Worm (Caenorhabditis elegans) whole organism, mixed stage, embryonic: ENCODE data around the gene fbxa-151.

Experiments
- nhr-237 ChIP-seq: fragments of 150-350 bp; optimal IDR thresholded peaks from 2 replicates; lab custom pipeline; 2014; ENCODE audit warnings: missing biosample characterization, missing genetic modification characterization
- nhr-76 ChIP-seq: sonication (generic microtip); optimal IDR thresholded peaks from 2 replicates; lab custom pipeline; 2017; ENCODE audit warnings: missing biosample characterization, missing genetic modification characterization
- snpc-4 ChIP-seq: fragments of 150-350 bp; optimal IDR thresholded peaks from 2 replicates; lab custom pipeline; 2014; ENCODE audit warnings: missing biosample characterization, missing genetic modification characterization
- unc-62 ChIP-seq: fragments of 150-350 bp; optimal IDR thresholded peaks from 2 replicates; lab custom pipeline; 2014; ENCODE audit warnings: missing biosample characterization, missing genetic modification reagents, missing genetic modification characterization

DNA sequence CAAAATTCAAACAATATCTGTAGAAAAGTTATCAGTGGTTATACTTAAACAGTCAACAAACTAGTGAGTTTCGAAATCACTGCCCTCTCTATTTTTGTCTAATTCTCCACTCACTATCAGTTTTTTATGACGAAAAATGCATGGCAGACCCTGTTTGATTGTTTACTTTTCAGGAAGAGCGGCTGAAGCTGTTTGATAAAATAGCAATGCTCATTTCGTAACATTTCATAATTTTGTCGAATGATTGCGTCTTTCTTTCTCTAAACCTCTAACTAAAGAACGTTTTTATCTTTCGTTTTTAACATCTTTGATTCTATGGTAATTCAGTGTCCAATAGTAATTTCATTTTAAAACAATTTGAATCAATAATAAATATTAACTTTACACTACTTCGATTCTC, 12.5 kb upstream of the fbxa-151 start:
- no peak for TF ChIP-seq nhr-76 (tag; lab: Kevin White, UChicago)
- no peak for TF ChIP-seq nhr-237 (tag; lab: Kevin White, UChicago)
- TF ChIP-seq snpc-4 (tag; lab: Kevin White, UChicago): no peak
- no peak for TF ChIP-seq unc-62 (GFP tag; lab: Kevin White, UChicago)
